Worm (Caenorhabditis elegans): ENCODE data around the gene Y102A11A.3.

The Y102A11A.3 gene

DNA sequence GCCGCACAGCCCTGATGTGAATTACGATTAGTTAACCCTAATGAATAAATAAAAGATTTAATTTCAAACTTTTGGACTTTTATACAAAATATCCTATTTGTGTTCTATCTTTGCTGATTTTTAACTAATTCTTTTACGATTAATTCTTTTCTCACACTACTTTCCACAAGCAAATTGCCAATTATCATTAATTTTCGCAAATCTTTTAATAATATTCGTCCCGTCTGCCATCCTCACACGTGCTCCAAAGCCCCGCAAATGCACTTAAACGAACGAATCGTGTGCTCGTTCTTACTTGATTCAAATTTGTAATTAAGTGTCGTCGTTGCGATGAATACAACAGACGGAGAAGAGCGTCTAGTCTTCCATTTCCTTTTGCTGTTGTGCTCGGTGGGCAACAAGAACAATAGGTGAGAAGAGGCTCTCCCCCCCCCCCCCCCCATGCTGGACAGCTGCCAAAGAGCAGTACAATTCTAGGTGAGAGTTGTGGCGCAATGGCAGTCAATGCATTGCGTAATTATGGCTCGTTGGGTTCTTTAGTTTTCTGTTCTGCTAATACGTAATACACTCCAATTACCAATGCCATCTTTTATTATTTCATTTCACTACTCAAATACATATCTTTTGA lies 25.7 kb downstream of the Y102A11A.3 start:
- no peak for TF ChIP-seq him-1 (tag; optimal IDR thresholded peaks at IDR 0.05)
- no peak for TF ChIP-seq W03F9.2 (tag; optimal IDR thresholded peaks at IDR 0.05)
- no peak for TF ChIP-seq dao-5 (tag; optimal IDR thresholded peaks at IDR 0.05)

- TF ChIP-seq W03F9.2 (tag; optimal IDR thresholded peaks at IDR 0.05), result no peak
- TF ChIP-seq him-1 (tag; optimal IDR thresholded peaks at IDR 0.05), result no peak
- TF ChIP-seq dao-5 (tag; optimal IDR thresholded peaks at IDR 0.05), result no peak
Measured at ce11 chrX:2045603-2046002, 26.7 kb downstream of the Y102A11A.3 start.

DNA sequence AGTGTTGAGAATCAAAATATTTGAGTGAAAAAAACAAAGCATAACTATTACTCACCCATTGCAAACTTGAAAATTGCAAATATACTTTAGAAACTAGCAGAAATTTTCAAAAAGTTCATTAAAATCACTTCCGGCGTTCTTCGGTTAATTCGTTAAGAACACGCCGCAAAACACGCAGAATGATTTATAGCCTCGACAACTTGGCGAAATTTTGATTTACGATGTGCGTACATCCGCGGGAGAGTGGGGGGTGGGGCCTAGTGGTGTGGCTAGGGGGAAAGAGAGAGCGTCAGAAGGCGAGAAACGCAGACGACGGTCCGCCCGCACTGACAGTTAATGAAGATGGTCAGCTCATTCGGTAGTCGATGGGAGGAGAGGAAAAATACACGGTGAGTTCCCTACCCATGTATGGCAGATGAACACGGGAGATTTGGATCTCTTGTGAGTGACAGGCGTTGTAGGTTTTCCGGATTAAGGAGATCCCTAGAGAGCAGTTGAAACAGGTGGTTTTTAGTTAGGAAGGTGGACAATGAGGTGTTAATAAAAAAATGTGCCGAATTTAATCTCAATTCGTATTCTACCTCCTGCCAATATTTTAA lies 27.3 kb downstream of the Y102A11A.3 start, which contains the start of gene igcm-4:
Gene igcm-4 (minus strand): TSS at position 237 of the 599 bp plus-strand sequence.
- TF ChIP-seq dao-5 (tag; optimal IDR thresholded peaks at IDR 0.05) (no peak), him-1 (tag; optimal IDR thresholded peaks at IDR 0.05) (no peak), W03F9.2 (tag; optimal IDR thresholded peaks at IDR 0.05) (no peak)

- TF ChIP-seq W03F9.2 (tag; optimal IDR thresholded peaks at IDR 0.05) (no peak), dao-5 (tag; optimal IDR thresholded peaks at IDR 0.05) (no peak), him-1 (tag; optimal IDR thresholded peaks at IDR 0.05) (no peak)
Measured at ce11 chrX:2047208-2047946, 28.4 kb downstream of the Y102A11A.3 start.

ce11 chrX:2048865-2049405 lies 30.0 kb downstream of the Y102A11A.3 start:
- no peak for TF ChIP-seq dao-5 (tag; optimal IDR thresholded peaks at IDR 0.05)
- no peak for TF ChIP-seq W03F9.2 (tag; optimal IDR thresholded peaks at IDR 0.05)
- no peak for TF ChIP-seq him-1 (tag; optimal IDR thresholded peaks at IDR 0.05)

DNA sequence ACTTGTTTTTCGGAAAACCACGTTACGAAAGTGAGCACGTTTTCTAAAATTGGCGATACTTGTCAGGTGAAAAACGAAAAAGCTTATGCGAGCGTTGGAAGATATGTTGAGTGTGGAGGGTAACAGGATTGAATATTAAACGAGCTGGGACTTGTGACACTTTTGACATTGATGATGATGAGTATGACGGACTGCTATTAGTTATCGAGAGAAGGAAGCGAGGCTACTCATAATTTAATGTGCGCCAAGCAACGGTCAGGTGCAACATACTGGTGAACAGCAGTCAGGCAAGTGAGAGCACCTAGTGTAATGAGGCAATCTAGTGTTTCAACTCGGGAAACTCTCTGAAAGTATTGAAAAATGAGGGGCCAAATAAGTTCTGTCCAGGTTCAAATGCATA lies 31.3 kb downstream of the Y102A11A.3 start:
- TF ChIP-seq dao-5 (tag; optimal IDR thresholded peaks at IDR 0.05) (no peak), W03F9.2 (tag; optimal IDR thresholded peaks at IDR 0.05) (no peak), him-1 (tag; optimal IDR thresholded peaks at IDR 0.05) (no peak)

- TF ChIP-seq W03F9.2 (tag; optimal IDR thresholded peaks at IDR 0.05) (no peak), him-1 (tag; optimal IDR thresholded peaks at IDR 0.05) (no peak), dao-5 (tag; optimal IDR thresholded peaks at IDR 0.05) (no peak)
Measured at ce11 chrX:2051602-2052001, 32.7 kb downstream of the Y102A11A.3 start, which contains the start of gene Y102A11A.1. Gene Y102A11A.1, plus strand, starts transcription at chrX:2051824.

ce11 chrX:2064730-2065129 lies 45.8 kb downstream of the Y102A11A.3 start, which contains the start of gene F49H12.7:
Gene F49H12.7, plus strand, starts transcription at chrX:2065030.
- TF ChIP-seq W03F9.2 (tag; optimal IDR thresholded peaks at IDR 0.05) (no peak), dao-5 (tag; optimal IDR thresholded peaks at IDR 0.05) (no peak), him-1 (tag; optimal IDR thresholded peaks at IDR 0.05) (no peak)

ce11 chrX:2068294-2068693 lies 49.3 kb downstream of the Y102A11A.3 start:
- TF ChIP-seq W03F9.2 (tag; optimal IDR thresholded peaks at IDR 0.05) (no peak), him-1 (tag; optimal IDR thresholded peaks at IDR 0.05) (no peak), dao-5 (tag; optimal IDR thresholded peaks at IDR 0.05) (no peak)

DNA sequence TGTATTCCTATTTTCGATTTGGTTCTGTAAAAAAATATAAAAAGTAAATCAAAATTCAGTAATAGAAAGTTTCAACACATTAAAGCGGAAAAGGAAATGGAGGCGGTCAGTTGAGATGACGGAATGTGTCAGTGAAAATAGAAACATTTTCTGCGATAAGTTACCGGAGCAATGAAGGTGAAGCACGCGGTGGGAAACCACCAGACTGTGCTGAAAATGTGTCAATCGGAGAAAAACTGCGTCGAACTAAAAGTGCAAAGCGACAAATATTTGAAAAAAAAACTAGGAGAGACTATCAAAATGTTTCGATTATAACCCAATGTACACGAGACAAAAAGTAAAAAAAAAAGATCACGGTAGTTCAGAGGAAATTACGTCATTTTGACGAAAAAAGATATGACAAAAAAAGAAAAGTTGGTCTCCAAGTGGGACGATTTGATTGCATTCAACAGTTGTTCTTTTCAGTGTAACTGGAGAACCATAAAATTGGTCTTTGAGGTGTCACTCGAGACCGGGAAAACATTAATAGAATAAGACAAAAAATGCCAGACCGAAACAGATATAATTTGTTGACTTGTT lies 51.6 kb downstream of the Y102A11A.3 start, which contains the start of gene acl-4:
Gene acl-4 (minus strand): TSS at position 27 of the 579 bp plus-strand sequence.
- TF ChIP-seq W03F9.2 (tag; optimal IDR thresholded peaks at IDR 0.05) (no peak), him-1 (tag; optimal IDR thresholded peaks at IDR 0.05) (no peak), dao-5 (tag; optimal IDR thresholded peaks at IDR 0.05) (no peak)

- TF ChIP-seq dao-5 (tag; optimal IDR thresholded peaks at IDR 0.05) (no peak), W03F9.2 (tag; optimal IDR thresholded peaks at IDR 0.05) (no peak), him-1 (tag; optimal IDR thresholded peaks at IDR 0.05) (no peak)
Measured at ce11 chrX:2071392-2072001, 52.5 kb downstream of the Y102A11A.3 start.

ce11 chrX:2074055-2074454 lies 55.1 kb downstream of the Y102A11A.3 start, which contains the start of gene txdc-12.2:
Gene txdc-12.2, plus strand, starts transcription at chrX:2074450.
- no peak for TF ChIP-seq him-1 (tag; optimal IDR thresholded peaks at IDR 0.05)
- no peak for TF ChIP-seq W03F9.2 (tag; optimal IDR thresholded peaks at IDR 0.05)
- no peak for TF ChIP-seq dao-5 (tag; optimal IDR thresholded peaks at IDR 0.05)
